Worm (Caenorhabditis elegans) whole organism, L4 larva: Measurements from ENCODE around the gene cyp-14A1.

ENCODE experiments used
- F10B5.3 ChIP-seq: sonication (generic microtip); optimal IDR thresholded peaks from 2 replicates; lab custom pipeline; 2016; ENCODE audit warnings: mild to moderate bottlenecking, missing genetic modification characterization, missing compliant biosample characterization
- F26F4.8 ChIP-seq: fragments of 200-800 bp; sonication (Bioruptor generic); conservative IDR thresholded peaks from 2 replicates; pipeline ENCODE4 v1.3.6; 2022; ENCODE audit warnings: missing genetic modification characterization, missing compliant biosample characterization
- F37D6.2 ChIP-seq: sonication (generic microtip); optimal IDR thresholded peaks from 2 replicates; lab custom pipeline; 2016; ENCODE audit warnings: mild to moderate bottlenecking, missing genetic modification characterization, missing compliant biosample characterization
- F49E8.2 ChIP-seq: sonication (generic microtip); optimal IDR thresholded peaks from 2 replicates; lab custom pipeline; 2016; ENCODE audit warnings: missing compliant biosample characterization, mild to moderate bottlenecking, missing genetic modification characterization, borderline replicate concordance
- R02D3.7 ChIP-seq: fragments of 150-350 bp; sonication (generic microtip); optimal IDR thresholded peaks from 3 replicates; lab custom pipeline; 2014; ENCODE audit warnings: missing biosample characterization, missing genetic modification characterization
- T20F7.1 ChIP-seq: fragments of 200-800 bp; sonication (Bioruptor generic); optimal IDR thresholded peaks from 2 replicates; lab custom pipeline; 2018; ENCODE audit warnings: mild to moderate bottlenecking, missing genetic modification characterization, missing compliant biosample characterization
- ZK337.2 ChIP-seq: fragments of 200-800 bp; sonication (Bioruptor generic); IDR thresholded peaks from 2 replicates; pipeline ENCODE4 v1.3.6; 2022; ENCODE audit warnings: missing genetic modification reagents, missing genetic modification characterization, missing compliant biosample characterization
- aly-2 ChIP-seq: sonication (generic microtip); optimal IDR thresholded peaks from 2 replicates; lab custom pipeline; 2018; ENCODE audit warnings: missing biosample characterization, missing genetic modification characterization
- arid-1 ChIP-seq: fragments of 200-800 bp; sonication (Bioruptor generic); conservative IDR thresholded peaks from 2 replicates; pipeline ENCODE4 v1.3.6; 2022; ENCODE audit warnings: missing genetic modification reagents, missing genetic modification characterization, missing compliant biosample characterization
- attf-4 ChIP-seq: sonication (generic microtip); optimal IDR thresholded peaks from 3 replicates; lab custom pipeline; 2017; ENCODE audit warnings: missing biosample characterization, missing genetic modification characterization
- ceh-44 ChIP-seq: fragments of 200-800 bp; sonication (Bioruptor generic); IDR thresholded peaks from 2 replicates; pipeline ENCODE4 v1.3.6; 2022; ENCODE audit warnings: missing genetic modification reagents, missing genetic modification characterization, missing compliant biosample characterization
- cey-2 ChIP-seq: sonication (generic microtip); optimal IDR thresholded peaks from 3 replicates; lab custom pipeline; 2017; ENCODE audit warnings: missing genetic modification characterization, mild to moderate bottlenecking, missing compliant biosample characterization, antibody characterized with exemption, borderline replicate concordance; ENCODE audit not compliant: insufficient read depth
- ctbp-1 ChIP-seq: fragments of 200-800 bp; sonication (Bioruptor generic); IDR thresholded peaks from 2 replicates; pipeline ENCODE4 v1.3.6; 2022; ENCODE audit warnings: missing genetic modification reagents, missing genetic modification characterization, missing compliant biosample characterization
- daf-12 ChIP-seq: fragments of 150-350 bp; optimal IDR thresholded peaks from 2 replicates; lab custom pipeline; 2014; ENCODE audit warnings: missing biosample characterization, missing genetic modification reagents, missing genetic modification characterization
- daf-16 ChIP-seq, 3 experiments: sonication (generic microtip); optimal IDR thresholded peaks; 2 replicates each; lab custom pipeline; 2016 to 2017; ENCODE audit warnings: missing genetic modification characterization in 3 of 3, missing genetic modification reagents in 3 of 3, mild to moderate bottlenecking in 2 of 3, missing compliant biosample characterization in 2 of 3, missing biosample characterization in 1 of 3, moderate library complexity in 1 of 3
- dmd-6 ChIP-seq: fragments of 200-800 bp; sonication (Bioruptor generic); IDR thresholded peaks from 2 replicates; pipeline ENCODE4 v1.3.6; 2022; ENCODE audit warnings: missing genetic modification reagents, missing genetic modification characterization, missing compliant biosample characterization
- dve-1 ChIP-seq: sonication (generic microtip); optimal IDR thresholded peaks from 2 replicates; lab custom pipeline; 2017; ENCODE audit warnings: antibody characterized with exemption, mild to moderate bottlenecking, missing genetic modification characterization, missing compliant biosample characterization; ENCODE audit not compliant: insufficient read depth
- egl-27 ChIP-seq: sonication (generic microtip); optimal IDR thresholded peaks from 3 replicates; lab custom pipeline; 2017; ENCODE audit warnings: missing biosample characterization, missing genetic modification reagents, missing genetic modification characterization
- egl-43 ChIP-seq: fragments of 200-800 bp; sonication (Bioruptor generic); IDR thresholded peaks from 2 replicates; pipeline ENCODE4 v1.3.6; 2022; ENCODE audit warnings: missing genetic modification reagents, missing genetic modification characterization, missing compliant biosample characterization
- fkh-10 ChIP-seq: fragments of 150-350 bp; optimal IDR thresholded peaks from 2 replicates; lab custom pipeline; 2014; ENCODE audit warnings: missing biosample characterization, missing genetic modification reagents, missing genetic modification characterization
- gei-8 ChIP-seq: fragments of 200-800 bp; sonication (Bioruptor generic); optimal IDR thresholded peaks from 2 replicates; lab custom pipeline; 2018; ENCODE audit warnings: mild to moderate bottlenecking, missing genetic modification characterization, missing compliant biosample characterization
- hif-1 ChIP-seq, 2 experiments: sonication (generic microtip); optimal IDR thresholded peaks; 2 replicates each; lab custom pipeline; 2016 to 2017; ENCODE audit warnings: missing compliant biosample characterization in 2 of 2, missing genetic modification characterization in 2 of 2, missing genetic modification reagents in 2 of 2, missing genotype in 2 of 2, mild to moderate bottlenecking in 1 of 2
- hlh-11 ChIP-seq: fragments of 200-800 bp; sonication (Bioruptor generic); optimal IDR thresholded peaks from 2 replicates; lab custom pipeline; 2018; ENCODE audit warnings: mild to moderate bottlenecking, missing genetic modification characterization, missing compliant biosample characterization
- hmg-1.1 ChIP-seq: fragments of 200-800 bp; sonication (Bioruptor generic); IDR thresholded peaks from 2 replicates; pipeline ENCODE4 v1.3.6; 2022; ENCODE audit warnings: missing genetic modification reagents, missing genetic modification characterization, missing compliant biosample characterization
- lin-15B ChIP-seq: fragments of 150-350 bp; sonication (generic microtip); optimal IDR thresholded peaks from 3 replicates; lab custom pipeline; 2014; ENCODE audit warnings: missing biosample characterization, missing genetic modification characterization
- lin-29 ChIP-seq: fragments of 200-800 bp; sonication (Bioruptor generic); IDR thresholded peaks from 2 replicates; pipeline ENCODE4 v1.3.6; 2022; ENCODE audit warnings: missing genetic modification reagents, missing genetic modification characterization, missing compliant biosample characterization
- lin-38 ChIP-seq: fragments of 200-800 bp; sonication (Bioruptor generic); IDR thresholded peaks from 2 replicates; pipeline ENCODE4 v1.3.6; 2022; ENCODE audit warnings: missing genetic modification reagents, missing genetic modification characterization, missing compliant biosample characterization
- lir-3 ChIP-seq: sonication (generic microtip); optimal IDR thresholded peaks from 2 replicates; lab custom pipeline; 2016; ENCODE audit warnings: mild to moderate bottlenecking, missing genetic modification characterization, missing compliant biosample characterization
- lsy-2 ChIP-seq, 2 experiments: fragments of 150-350 bp in 1 of 2; sonication (generic microtip) in 1 of 2; optimal IDR thresholded peaks; 2 replicates each; lab custom pipeline; 2014 to 2017; ENCODE audit warnings: missing biosample characterization in 2 of 2, missing genetic modification characterization in 2 of 2
- mep-1 ChIP-seq: fragments of 150-350 bp; sonication (generic microtip); optimal IDR thresholded peaks from 3 replicates; lab custom pipeline; 2014; ENCODE audit warnings: missing biosample characterization, missing genetic modification characterization
- mes-2 ChIP-seq: sonication (generic microtip); optimal IDR thresholded peaks from 2 replicates; lab custom pipeline; 2016; ENCODE audit warnings: missing genotype, mild to moderate bottlenecking, missing genetic modification characterization, missing compliant biosample characterization; ENCODE audit not compliant: poor library complexity, severe bottlenecking
- nhr-10 ChIP-seq: fragments of 150-350 bp; optimal IDR thresholded peaks from 2 replicates; lab custom pipeline; 2014; ENCODE audit warnings: missing biosample characterization, missing genetic modification characterization
- nhr-41 ChIP-seq: fragments of 200-800 bp; sonication (Bioruptor generic); IDR thresholded peaks from 2 replicates; pipeline ENCODE4 v1.3.6; 2022; ENCODE audit warnings: missing genetic modification reagents, missing genetic modification characterization, missing compliant biosample characterization
- nhr-48 ChIP-seq: sonication (generic microtip); optimal IDR thresholded peaks from 2 replicates; lab custom pipeline; 2016; ENCODE audit warnings: mild to moderate bottlenecking, missing genetic modification characterization, missing compliant biosample characterization
- nhr-77 ChIP-seq: fragments of 150-350 bp; optimal IDR thresholded peaks from 2 replicates; lab custom pipeline; 2014; ENCODE audit warnings: missing biosample characterization, missing genetic modification characterization
- pha-4 ChIP-seq, 2 experiments: fragments of 150-350 bp in 1 of 2; fragments of 200-800 bp in 1 of 2; sonication (Bioruptor generic) in 1 of 2; IDR thresholded peaks in 1 of 2; optimal IDR thresholded peaks in 1 of 2; 2 replicates each; pipeline versions ENCODE4 v1.3.6 to Lab custom; 2014 to 2022; ENCODE audit warnings: missing genetic modification characterization in 2 of 2, missing genetic modification reagents in 2 of 2, missing biosample characterization in 1 of 2, missing compliant biosample characterization in 1 of 2
- php-3 ChIP-seq: fragments of 200-800 bp; sonication (Bioruptor generic); IDR thresholded peaks from 2 replicates; pipeline ENCODE4 v1.3.6; 2022; ENCODE audit warnings: missing genetic modification reagents, missing genetic modification characterization, missing compliant biosample characterization
- pqm-1 ChIP-seq: sonication (generic microtip); optimal IDR thresholded peaks from 2 replicates; lab custom pipeline; 2017; ENCODE audit warnings: missing biosample characterization, missing genetic modification characterization
- spr-3 ChIP-seq: fragments of 200-800 bp; sonication (Bioruptor generic); optimal IDR thresholded peaks from 2 replicates; lab custom pipeline; 2018; ENCODE audit warnings: mild to moderate bottlenecking, missing genetic modification characterization, missing compliant biosample characterization
- tra-1 ChIP-seq: fragments of 200-800 bp; sonication (Bioruptor generic); IDR thresholded peaks from 2 replicates; pipeline ENCODE4 v1.3.6; 2022; ENCODE audit warnings: missing genetic modification reagents, missing genetic modification characterization, missing compliant biosample characterization
- unc-130 ChIP-seq: sonication (generic microtip); optimal IDR thresholded peaks from 2 replicates; lab custom pipeline; 2016; ENCODE audit warnings: missing genetic modification reagents, missing genetic modification characterization, missing compliant biosample characterization
- unc-39 ChIP-seq: sonication (generic microtip); optimal IDR thresholded peaks from 2 replicates; lab custom pipeline; 2017; ENCODE audit warnings: missing biosample characterization, missing genetic modification characterization
- unc-62 ChIP-seq, 3 experiments: fragments of 150-350 bp in 1 of 3; sonication (generic microtip); optimal IDR thresholded peaks in 2 of 3; peaks in 1 of 3; 1 replicate in 1 of 3; 2 replicates in 2 of 3; lab custom pipeline; 2014 to 2017; ENCODE audit warnings: missing biosample characterization in 3 of 3, missing genetic modification characterization in 3 of 3, missing genetic modification reagents in 3 of 3, missing genotype in 1 of 3
- zag-1 ChIP-seq: fragments of 150-350 bp; optimal IDR thresholded peaks from 2 replicates; lab custom pipeline; 2014; ENCODE audit warnings: missing biosample characterization, missing genetic modification characterization
- zfp-2 ChIP-seq: sonication (generic microtip); optimal IDR thresholded peaks from 2 replicates; lab custom pipeline; 2016; ENCODE audit warnings: mild to moderate bottlenecking, missing genetic modification characterization, missing compliant biosample characterization
- zfp-3 ChIP-seq: fragments of 200-800 bp; sonication (Bioruptor generic); conservative IDR thresholded peaks from 2 replicates; pipeline ENCODE4 v1.3.6; 2022; ENCODE audit warnings: missing genetic modification reagents, missing genetic modification characterization, missing compliant biosample characterization

Gene cyp-14A1

DNA sequence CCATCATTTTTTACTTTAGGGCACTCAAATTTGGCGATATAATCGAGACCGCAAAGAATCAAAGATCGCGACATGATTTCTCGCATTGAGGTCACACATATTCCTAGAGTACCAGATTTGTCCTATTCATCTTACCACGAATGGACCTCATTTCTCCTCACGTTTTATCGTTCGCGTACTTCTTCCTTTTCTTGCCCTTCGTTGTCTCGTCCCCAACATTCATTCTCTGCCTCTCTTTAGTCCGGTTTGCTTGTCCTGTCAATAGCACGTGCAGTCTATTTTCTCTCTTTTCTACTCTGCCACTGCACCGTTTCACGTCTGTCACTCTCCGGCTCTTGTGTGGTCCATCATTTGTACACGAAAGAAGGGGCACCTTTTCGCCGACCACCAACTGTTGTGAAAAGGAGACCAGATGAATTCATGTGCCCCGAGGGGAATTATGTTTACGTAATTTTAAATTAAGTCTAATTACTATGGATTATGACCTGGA is 15.8 kb downstream of the cyp-14A1 start (continued):
- no peak for TF ChIP-seq zfp-2 (tag; lab: Kevin White, UChicago)
- no peak for TF ChIP-seq lin-15B
- no peak for TF ChIP-seq zfp-3
- TF ChIP-seq ceh-44 (GFP tag; lab: Robert Waterston, UW) = no peak
- peak; percentile 74 for TF ChIP-seq dmd-6 (GFP tag; lab: Robert Waterston, UW)
- no peak for TF ChIP-seq R02D3.7
- TF ChIP-seq arid-1 = peak; percentile 44; the same call in 1 of the 2 replicates
- no peak for TF ChIP-seq nhr-41 (GFP tag; lab: Robert Waterston, UW)
- TF ChIP-seq nhr-48 (tag; lab: Kevin White, UChicago) = peak; percentile 22
- TF ChIP-seq lir-3 (tag; lab: Kevin White, UChicago) = no peak
- TF ChIP-seq ctbp-1 (GFP tag; lab: Robert Waterston, UW) = 0 out of 2 replicates have a peak, but pooled peaks have one; percentile 46
- TF ChIP-seq hif-1 (tag; optimal IDR thresholded peaks at IDR 0.05; lab: Kevin White, UChicago) = peak in 1 of 2 experiments; percentile 69
- TF ChIP-seq F49E8.2 (tag; lab: Kevin White, UChicago) = no peak
- TF ChIP-seq nhr-77 (tag; lab: Kevin White, UChicago) = peak; percentile 55
- peak; percentile 81 for TF ChIP-seq mep-1
- TF ChIP-seq egl-27 (tag; lab: Kevin White, UChicago) = no peak
- no peak for TF ChIP-seq F10B5.3
- TF ChIP-seq hmg-1.1 (GFP tag; lab: Robert Waterston, UW) = peak; percentile 70
- no peak for TF ChIP-seq pha-4 (GFP tag; IDR thresholded peaks at IDR 0.05; lab: Robert Waterston, UW)
- peak; percentile 49 for TF ChIP-seq pha-4 (tag; optimal IDR thresholded peaks at IDR 0.05; lab: Kevin White, UChicago)
- no peak for TF ChIP-seq F37D6.2 (tag; lab: Kevin White, UChicago)
- no peak for TF ChIP-seq aly-2 (tag; lab: Kevin White, UChicago)
- TF ChIP-seq php-3 (GFP tag; lab: Robert Waterston, UW) = no peak
- TF ChIP-seq hlh-11 (tag; lab: Kevin White, UChicago) = peak; percentile 86

DNA sequence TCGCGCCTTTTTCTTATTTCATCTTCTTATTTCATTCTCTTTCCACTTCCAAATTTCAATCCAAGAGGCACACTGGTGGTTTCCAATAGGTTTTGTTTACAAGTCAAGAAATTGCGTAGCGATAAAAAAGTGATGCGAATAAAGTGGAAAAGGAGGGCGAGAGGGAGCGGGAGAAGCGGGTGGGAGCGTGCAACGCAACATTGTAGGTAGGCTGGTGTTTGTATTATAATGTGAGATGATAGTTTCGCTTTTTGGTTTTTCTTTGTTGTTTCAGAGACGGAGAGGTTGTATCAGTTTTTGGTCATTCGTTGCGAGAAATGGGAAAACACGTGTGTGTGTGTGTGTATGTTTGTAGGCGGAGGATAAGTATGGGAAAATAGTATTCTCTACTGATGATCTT is 17.0 kb downstream of the cyp-14A1 start:
- TF ChIP-seq T20F7.1 (GFP tag; lab: Kevin White, UChicago) = no peak
- no peak for TF ChIP-seq unc-130
- peak; percentile 66 for TF ChIP-seq pqm-1
- TF ChIP-seq lsy-2 (tag; optimal IDR thresholded peaks at IDR 0.05; lab: Kevin White, UChicago) = peak in 1 of 2 experiments; percentile 48
- no peak for TF ChIP-seq spr-3 (GFP tag; lab: Kevin White, UChicago)
- TF ChIP-seq cey-2 (tag; lab: Kevin White, UChicago) = no peak
- TF ChIP-seq nhr-10 (tag; lab: Kevin White, UChicago) = peak; percentile 86
- TF ChIP-seq hlh-11 (tag; lab: Kevin White, UChicago) = peak; percentile 83
- no peak for TF ChIP-seq lin-29 (GFP tag; lab: Robert Waterston, UW)
- peak in 1 of 2 experiments; percentile 33 for TF ChIP-seq unc-62 (GFP tag; optimal IDR thresholded peaks at IDR 0.05 in 1 of 2; lab: Kevin White, UChicago)
- no peak for TF ChIP-seq unc-62 (tag; optimal IDR thresholded peaks at IDR 0.05; lab: Kevin White, UChicago)
- TF ChIP-seq lin-15B = no peak
- peak; percentile 92 for TF ChIP-seq dve-1
- no peak for TF ChIP-seq fkh-10
- TF ChIP-seq egl-43 (GFP tag; lab: Robert Waterston, UW) = no peak
- TF ChIP-seq zag-1 (tag; lab: Kevin White, UChicago) = no peak
- TF ChIP-seq daf-12 (tag; lab: Kevin White, UChicago) = no peak
- peak; percentile 78 for TF ChIP-seq mep-1
- TF ChIP-seq F10B5.3 = no peak
- TF ChIP-seq tra-1 (GFP tag; lab: Robert Waterston, UW) = peak; percentile 65; the same call in 1 of the 2 replicates
- TF ChIP-seq F26F4.8 (GFP tag; lab: Robert Waterston, UW) = no peak
- peak in 1 of 2 experiments; percentile 68 for TF ChIP-seq daf-16 (GFP tag; optimal IDR thresholded peaks at IDR 0.05; lab: Kevin White, UChicago)
- TF ChIP-seq daf-16 (tag; optimal IDR thresholded peaks at IDR 0.05; lab: Kevin White, UChicago) = peak; percentile 95
- no peak for TF ChIP-seq attf-4 (tag; lab: Kevin White, UChicago)
- TF ChIP-seq zfp-2 (tag; lab: Kevin White, UChicago) = no peak
- no peak for TF ChIP-seq lin-38 (GFP tag; lab: Robert Waterston, UW)
- TF ChIP-seq gei-8 (GFP tag; lab: Kevin White, UChicago) = no peak
- peak; percentile 64 for TF ChIP-seq mes-2 (tag; lab: Kevin White, UChicago)
- TF ChIP-seq unc-39 (tag; lab: Kevin White, UChicago) = no peak
- no peak for TF ChIP-seq pha-4 (GFP tag; IDR thresholded peaks at IDR 0.05; lab: Robert Waterston, UW)
- TF ChIP-seq pha-4 (tag; optimal IDR thresholded peaks at IDR 0.05; lab: Kevin White, UChicago) = peak; percentile 68
- TF ChIP-seq F37D6.2 (tag; lab: Kevin White, UChicago) = no peak
- TF ChIP-seq ZK337.2 (GFP tag; lab: Robert Waterston, UW) = no peak
